Fruit fly (Drosophila melanogaster) whole organism, prepupa: ENCODE data around the gene CG13937.

Source experiments
- Blimp-1 ChIP-seq: fragments of 200-800 bp; sonication (Bioruptor generic); optimal IDR thresholded peaks from 3 replicates; lab custom pipeline; 2017; ENCODE audit warnings: missing biosample characterization, missing genetic modification characterization, mild to moderate bottlenecking, moderate library complexity, missing genetic modification reagents
- CG10631 ChIP-seq: fragments of 200-800 bp; sonication (Bioruptor generic); optimal IDR thresholded peaks from 2 replicates; lab custom pipeline; 2016; ENCODE audit warnings: missing biosample characterization, missing genetic modification characterization
- CG10669 ChIP-seq: fragments of 200-800 bp; sonication (Bioruptor generic); optimal IDR thresholded peaks from 3 replicates; lab custom pipeline; 2018; ENCODE audit warnings: missing biosample characterization, mild to moderate bottlenecking, missing genetic modification characterization, moderate library complexity
- CG11762 ChIP-seq: fragments of 200-800 bp; sonication (Bioruptor generic); optimal IDR thresholded peaks from 3 replicates; lab custom pipeline; 2016; ENCODE audit warnings: missing biosample characterization, missing genetic modification characterization; ENCODE audit not compliant: insufficient read depth
- CG15336 ChIP-seq: fragments of 200-800 bp; sonication (Bioruptor generic); IDR thresholded peaks from 2 replicates; pipeline ENCODE4 v1.3.6; 2022; ENCODE audit warnings: missing biosample characterization, missing genetic modification characterization
- CG1621 ChIP-seq: fragments of 200-800 bp; sonication (Bioruptor generic); optimal IDR thresholded peaks from 3 replicates; lab custom pipeline; 2018; ENCODE audit warnings: missing biosample characterization, mild to moderate bottlenecking, missing genetic modification characterization
- CG32006 ChIP-seq: fragments of 200-800 bp; sonication (Bioruptor generic); optimal IDR thresholded peaks from 3 replicates; lab custom pipeline; 2017; ENCODE audit warnings: missing biosample characterization, mild to moderate bottlenecking, missing genetic modification characterization
- CG3919 ChIP-seq: fragments of 200-800 bp; sonication (Bioruptor generic); optimal IDR thresholded peaks from 3 replicates; lab custom pipeline; 2016; ENCODE audit warnings: missing biosample characterization, missing genetic modification characterization
- CG4318 ChIP-seq: fragments of 200-800 bp; sonication (Bioruptor generic); optimal IDR thresholded peaks from 3 replicates; lab custom pipeline; 2017; ENCODE audit warnings: missing biosample characterization, mild to moderate bottlenecking, missing genetic modification characterization
- CG6163 ChIP-seq: fragments of 200-800 bp; sonication (Bioruptor generic); IDR thresholded peaks from 3 replicates; pipeline ENCODE4 v1.3.6; 2022; ENCODE audit warnings: missing biosample characterization, missing genetic modification characterization
- CG6792 ChIP-seq: fragments of 200-800 bp; sonication (Bioruptor generic); optimal IDR thresholded peaks from 3 replicates; lab custom pipeline; 2016; ENCODE audit warnings: missing biosample characterization, missing genetic modification characterization
- CG6808 ChIP-seq: fragments of 200-800 bp; sonication (Bioruptor generic); optimal IDR thresholded peaks from 3 replicates; lab custom pipeline; 2017; ENCODE audit warnings: missing biosample characterization, missing genetic modification characterization, mild to moderate bottlenecking, moderate library complexity, missing genetic modification reagents
- CG6854 ChIP-seq: fragments of 200-800 bp; sonication (Bioruptor generic); optimal IDR thresholded peaks from 2 replicates; lab custom pipeline; 2017; ENCODE audit warnings: missing biosample characterization, mild to moderate bottlenecking, missing genetic modification characterization
- CG8119 ChIP-seq: fragments of 200-800 bp; sonication (Bioruptor generic); IDR thresholded peaks from 3 replicates; pipeline ENCODE4 v1.3.6; 2022; ENCODE audit warnings: missing biosample characterization, missing genetic modification characterization
- Eip75B ChIP-seq: fragments of 200-800 bp; sonication (Bioruptor generic); optimal IDR thresholded peaks from 3 replicates; lab custom pipeline; 2016; ENCODE audit warnings: missing biosample characterization, missing genetic modification characterization
- Eip78C ChIP-seq: fragments of 200-800 bp; sonication (Bioruptor generic); peaks from one replicate; lab custom pipeline; 2016; ENCODE audit warnings: missing biosample characterization, missing genetic modification characterization
- Ets96B ChIP-seq: fragments of 200-800 bp; optimal IDR thresholded peaks from 2 replicates; lab custom pipeline; 2019; ENCODE audit warnings: missing biosample characterization, mild to moderate bottlenecking, missing genetic modification characterization, moderate library complexity
- Hr38 ChIP-seq: sonication (Bioruptor generic); optimal IDR thresholded peaks from 2 replicates; lab custom pipeline; 2016; ENCODE audit warnings: missing biosample characterization, missing genetic modification characterization
- Hr39 ChIP-seq: fragments of 200-800 bp; sonication (Bioruptor generic); optimal IDR thresholded peaks from 2 replicates; lab custom pipeline; 2016; ENCODE audit warnings: missing biosample characterization, missing genetic modification characterization
- Lpt ChIP-seq: fragments of 200-800 bp; sonication (Bioruptor generic); optimal IDR thresholded peaks from 3 replicates; lab custom pipeline; 2016; ENCODE audit warnings: missing biosample characterization, missing genetic modification characterization
- Met ChIP-seq: fragments of 200-800 bp; sonication (Bioruptor generic); optimal IDR thresholded peaks from 3 replicates; lab custom pipeline; 2016; ENCODE audit warnings: missing biosample characterization, missing genetic modification characterization
- OdsH ChIP-seq: fragments of 200-800 bp; sonication (Bioruptor generic); optimal IDR thresholded peaks from 3 replicates; lab custom pipeline; 2016; ENCODE audit warnings: missing biosample characterization, missing genetic modification characterization
- Smox ChIP-seq: fragments of 200-800 bp; sonication (Bioruptor generic); optimal IDR thresholded peaks from 3 replicates; lab custom pipeline; 2016; ENCODE audit warnings: missing biosample characterization, missing genetic modification characterization
- Sox14 ChIP-seq: fragments of 200-800 bp; sonication (Bioruptor generic); optimal IDR thresholded peaks from 3 replicates; lab custom pipeline; 2016; ENCODE audit warnings: missing biosample characterization, missing genetic modification characterization
- Sox15 ChIP-seq: fragments of 200-800 bp; sonication (Bioruptor generic); optimal IDR thresholded peaks from 3 replicates; lab custom pipeline; 2016; ENCODE audit warnings: missing biosample characterization, missing genetic modification characterization
- achi ChIP-seq: fragments of 200-800 bp; sonication (Bioruptor generic); optimal IDR thresholded peaks from 3 replicates; lab custom pipeline; 2016; ENCODE audit warnings: missing biosample characterization, missing genetic modification characterization
- eg ChIP-seq: fragments of 200-800 bp; sonication (Bioruptor generic); IDR thresholded peaks from 3 replicates; pipeline ENCODE4 v1.3.6; 2022; ENCODE audit warnings: missing biosample characterization, missing genetic modification characterization
- esn ChIP-seq: fragments of 200-800 bp; sonication (Bioruptor generic); optimal IDR thresholded peaks from 2 replicates; lab custom pipeline; 2016; ENCODE audit warnings: missing biosample characterization, mild to moderate bottlenecking, missing genetic modification characterization, moderate library complexity
- fd59A ChIP-seq: fragments of 200-800 bp; sonication (Bioruptor generic); optimal IDR thresholded peaks from 2 replicates; lab custom pipeline; 2017; ENCODE audit warnings: missing biosample characterization, mild to moderate bottlenecking, missing genetic modification characterization, missing genetic modification reagents
- fkh ChIP-seq: fragments of 200-800 bp; sonication (Bioruptor generic); optimal IDR thresholded peaks from 3 replicates; lab custom pipeline; 2017; ENCODE audit warnings: missing biosample characterization, mild to moderate bottlenecking, missing genetic modification characterization, moderate library complexity
- lz ChIP-seq: fragments of 200-800 bp; sonication (Bioruptor generic); optimal IDR thresholded peaks from 3 replicates; lab custom pipeline; 2016; ENCODE audit warnings: missing biosample characterization, missing genetic modification characterization
- net ChIP-seq: fragments of 200-800 bp; sonication (Bioruptor generic); optimal IDR thresholded peaks from 3 replicates; lab custom pipeline; 2016; ENCODE audit warnings: missing biosample characterization, missing genetic modification characterization
- pdm3 ChIP-seq: fragments of 200-800 bp; sonication (Bioruptor generic); optimal IDR thresholded peaks from 3 replicates; lab custom pipeline; 2016; ENCODE audit warnings: missing biosample characterization, missing genetic modification characterization
- ss ChIP-seq, 2 experiments: fragments of 200-800 bp; sonication (Bioruptor generic); optimal IDR thresholded peaks; 2 replicates in 1 of 2; 3 replicates in 1 of 2; lab custom pipeline; 2017 to 2018; ENCODE audit warnings: mild to moderate bottlenecking in 2 of 2, missing biosample characterization in 2 of 2, missing genetic modification characterization in 2 of 2, moderate library complexity in 1 of 2
- svp ChIP-seq: fragments of 200-800 bp; sonication (Bioruptor generic); peaks from one replicate; lab custom pipeline; 2016; ENCODE audit warnings: missing biosample characterization, missing genetic modification characterization
- topi ChIP-seq: fragments of 200-800 bp; sonication (Bioruptor generic); optimal IDR thresholded peaks from 3 replicates; lab custom pipeline; 2016; ENCODE audit warnings: missing biosample characterization, missing genetic modification characterization
- vri ChIP-seq: fragments of 200-800 bp; sonication (Bioruptor generic); optimal IDR thresholded peaks from 3 replicates; lab custom pipeline; 2016; ENCODE audit warnings: missing biosample characterization, mild to moderate bottlenecking, missing genetic modification characterization

Gene CG13937

dm6 chr3L:1910107-1910506 lies 27.3 kb upstream of the CG13937 start, which contains the start of gene dsb:
dsb (minus strand) TSS chr3L:1910197.
- TF ChIP-seq Blimp-1: no peak
- no peak for TF ChIP-seq CG4318
- TF ChIP-seq net (GFP tag; lab: Kevin White, UChicago): no peak
- TF ChIP-seq CG6163 (GFP tag; lab: Robert Waterston, UW): 0 out of 3 replicates have a peak, but pooled peaks have one; percentile 40
- TF ChIP-seq Sox14 (GFP tag; lab: Kevin White, UChicago): no peak
- no peak for TF ChIP-seq CG1621 (tag; lab: Kevin White, UChicago)
- no peak for TF ChIP-seq CG6854
- TF ChIP-seq OdsH (GFP tag; lab: Kevin White, UChicago): no peak
- TF ChIP-seq Lpt (GFP tag; lab: Kevin White, UChicago): no peak
- TF ChIP-seq fkh (GFP tag; lab: Kevin White, UChicago): no peak
- TF ChIP-seq CG8119 (GFP tag; lab: Robert Waterston, UW): no peak
- no peak for TF ChIP-seq Sox15
- TF ChIP-seq Hr38 (GFP tag; lab: Kevin White, UChicago): no peak
- TF ChIP-seq Met: no peak
- TF ChIP-seq fd59A: no peak
- TF ChIP-seq svp (GFP tag; lab: Kevin White, UChicago): peak; percentile 64
- no peak for TF ChIP-seq Hr39
- peak; percentile 32 for TF ChIP-seq Eip78C
- peak in 1 of 2 experiments; percentile 16 for TF ChIP-seq ss (GFP tag; optimal IDR thresholded peaks at IDR 0.05; lab: Kevin White, UChicago)
- no peak for TF ChIP-seq esn (GFP tag; lab: Kevin White, UChicago)
- TF ChIP-seq Ets96B (tag; lab: Kevin White, UChicago): no peak
- TF ChIP-seq CG6792 (GFP tag; lab: Kevin White, UChicago): no peak
- TF ChIP-seq, all 60 proteins: peak for 4

- TF ChIP-seq Smox (GFP tag; lab: Kevin White, UChicago): no peak
- peak; percentile 27 for TF ChIP-seq vri (GFP tag; lab: Kevin White, UChicago)
- no peak for TF ChIP-seq esn (GFP tag; lab: Kevin White, UChicago)
- TF ChIP-seq CG6808: no peak
- no peak for TF ChIP-seq CG10631
- TF ChIP-seq CG11762: no peak
- no peak for TF ChIP-seq topi (GFP tag; lab: Kevin White, UChicago)
- peak; percentile 93 for TF ChIP-seq svp (GFP tag; lab: Kevin White, UChicago)
- TF ChIP-seq Lpt (GFP tag; lab: Kevin White, UChicago): no peak
- TF ChIP-seq CG6163 (GFP tag; lab: Robert Waterston, UW): no peak
- no peak for TF ChIP-seq CG3919 (GFP tag; lab: Kevin White, UChicago)
These were observed 26.2 kb upstream of the CG13937 start for dm6 chr3L:1909000-1909399.

- TF ChIP-seq Eip75B (GFP tag; lab: Kevin White, UChicago) (no peak), topi (GFP tag; lab: Kevin White, UChicago) (no peak), ss (GFP tag; optimal IDR thresholded peaks at IDR 0.05; lab: Kevin White, UChicago) (peak in 1 of 2 experiments; percentile 0), CG3919 (GFP tag; lab: Kevin White, UChicago) (peak; percentile 30), achi (peak; percentile 5), svp (GFP tag; lab: Kevin White, UChicago) (peak; percentile 54), lz (no peak), Eip78C (peak; percentile 82), Ets96B (tag; lab: Kevin White, UChicago) (no peak), fd59A (no peak), CG6163 (GFP tag; lab: Robert Waterston, UW) (peak; percentile 31; the same call in 1 of the 3 replicates), CG15336 (GFP tag; lab: Robert Waterston, UW) (no peak), pdm3 (no peak), eg (GFP tag; lab: Robert Waterston, UW) (peak; percentile 42; the same call in 1 of the 3 replicates), CG10669 (GFP tag; lab: Kevin White, UChicago) (peak; percentile 12), CG32006 (GFP tag; lab: Kevin White, UChicago) (no peak), CG10631 (no peak), CG6854 (no peak)
These were observed 23.4 kb upstream of the CG13937 start for dm6 chr3L:1906208-1906607.
